Worm (Caenorhabditis elegans) whole organism, mixed stage, embryonic: ENCODE results near the gene msp-152.

Source experiments
- blmp-1 ChIP-seq: fragments of 150-350 bp; optimal IDR thresholded peaks from 2 replicates; lab custom pipeline; 2014; ENCODE audit warnings: missing biosample characterization, missing genetic modification characterization
- ceh-43 ChIP-seq: fragments of 200-800 bp; sonication (Bioruptor generic); optimal IDR thresholded peaks from 2 replicates; lab custom pipeline; 2018; ENCODE audit warnings: mild to moderate bottlenecking, missing genetic modification characterization, moderate library complexity, missing compliant biosample characterization
- ceh-83 ChIP-seq: fragments of 200-800 bp; sonication (Bioruptor generic); optimal IDR thresholded peaks from 2 replicates; lab custom pipeline; 2018; ENCODE audit warnings: mild to moderate bottlenecking, missing genetic modification characterization, missing compliant biosample characterization
- cnd-1 ChIP-seq: fragments of 200-800 bp; sonication (Bioruptor generic); optimal IDR thresholded peaks from 2 replicates; lab custom pipeline; 2018; ENCODE audit warnings: mild to moderate bottlenecking, missing genetic modification characterization, missing compliant biosample characterization
- drap-1 ChIP-seq: fragments of 200-800 bp; sonication (Bioruptor generic); optimal IDR thresholded peaks from 3 replicates; lab custom pipeline; 2018; ENCODE audit warnings: mild to moderate bottlenecking, missing genetic modification characterization, missing compliant biosample characterization
- elt-1 ChIP-seq: sonication (generic microtip); optimal IDR thresholded peaks from 2 replicates; lab custom pipeline; 2017; ENCODE audit warnings: missing genetic modification characterization, mild to moderate bottlenecking, missing compliant biosample characterization, antibody characterized with exemption, moderate library complexity, borderline replicate concordance; ENCODE audit not compliant: insufficient read depth
- elt-3 ChIP-seq: fragments of 150-350 bp; optimal IDR thresholded peaks from 2 replicates; lab custom pipeline; 2014; ENCODE audit warnings: missing biosample characterization, missing genetic modification characterization
- flh-1 ChIP-seq: fragments of 200-800 bp; sonication (Bioruptor generic); optimal IDR thresholded peaks from 2 replicates; lab custom pipeline; 2018; ENCODE audit warnings: mild to moderate bottlenecking, missing genetic modification characterization, moderate library complexity, missing compliant biosample characterization
- ham-2 ChIP-seq: fragments of 200-800 bp; sonication (Bioruptor generic); optimal IDR thresholded peaks from 2 replicates; lab custom pipeline; 2018; ENCODE audit warnings: mild to moderate bottlenecking, missing genetic modification characterization, missing compliant biosample characterization
- hlh-1 ChIP-seq: fragments of 150-350 bp; optimal IDR thresholded peaks from 2 replicates; lab custom pipeline; 2014; ENCODE audit warnings: missing biosample characterization, missing genetic modification reagents, missing genetic modification characterization
- lin-13 ChIP-seq: fragments of 150-350 bp; optimal IDR thresholded peaks from 2 replicates; lab custom pipeline; 2014; ENCODE audit warnings: missing biosample characterization, missing genetic modification characterization
- lin-32 ChIP-seq: fragments of 200-800 bp; sonication (Bioruptor generic); optimal IDR thresholded peaks from 2 replicates; lab custom pipeline; 2018; ENCODE audit warnings: mild to moderate bottlenecking, missing genetic modification characterization, missing compliant biosample characterization
- lsy-2 ChIP-seq: fragments of 150-350 bp; optimal IDR thresholded peaks from 2 replicates; lab custom pipeline; 2014; ENCODE audit warnings: missing biosample characterization, missing genetic modification characterization
- mep-1 ChIP-seq: fragments of 150-350 bp; optimal IDR thresholded peaks from 2 replicates; lab custom pipeline; 2017; ENCODE audit warnings: missing biosample characterization, missing genetic modification reagents, missing genetic modification characterization, inconsistent platforms
- mls-2 ChIP-seq: sonication (generic microtip); optimal IDR thresholded peaks from 2 replicates; lab custom pipeline; 2016; ENCODE audit warnings: mild to moderate bottlenecking, missing genetic modification characterization, moderate library complexity, missing compliant biosample characterization
- nhr-2 ChIP-seq: fragments of 150-350 bp; optimal IDR thresholded peaks from 2 replicates; lab custom pipeline; 2014; ENCODE audit warnings: missing biosample characterization, missing genetic modification characterization
- nhr-237 ChIP-seq: fragments of 150-350 bp; optimal IDR thresholded peaks from 2 replicates; lab custom pipeline; 2014; ENCODE audit warnings: missing biosample characterization, missing genetic modification characterization
- nhr-28 ChIP-seq: fragments of 150-350 bp; optimal IDR thresholded peaks from 2 replicates; lab custom pipeline; 2014; ENCODE audit warnings: missing biosample characterization, missing genetic modification characterization
- nhr-76 ChIP-seq: sonication (generic microtip); optimal IDR thresholded peaks from 2 replicates; lab custom pipeline; 2017; ENCODE audit warnings: missing biosample characterization, missing genetic modification characterization
- pha-4 ChIP-seq: fragments of 150-350 bp; optimal IDR thresholded peaks from 2 replicates; lab custom pipeline; 2018; ENCODE audit warnings: missing biosample characterization, missing genetic modification reagents, missing genetic modification characterization
- sem-2 ChIP-seq: fragments of 200-800 bp; sonication (Bioruptor generic); optimal IDR thresholded peaks from 2 replicates; lab custom pipeline; 2018; ENCODE audit warnings: mild to moderate bottlenecking, missing genetic modification characterization, missing compliant biosample characterization
- snpc-4 ChIP-seq: fragments of 150-350 bp; optimal IDR thresholded peaks from 2 replicates; lab custom pipeline; 2014; ENCODE audit warnings: missing biosample characterization, missing genetic modification characterization
- sptf-1 ChIP-seq: sonication (generic microtip); optimal IDR thresholded peaks from 2 replicates; lab custom pipeline; 2017; ENCODE audit warnings: mild to moderate bottlenecking, missing genetic modification characterization, moderate library complexity, missing compliant biosample characterization
- tbx-8 ChIP-seq: fragments of 200-800 bp; sonication (Bioruptor generic); optimal IDR thresholded peaks from 2 replicates; lab custom pipeline; 2018; ENCODE audit warnings: mild to moderate bottlenecking, missing genetic modification characterization, moderate library complexity, missing compliant biosample characterization
- unc-39 ChIP-seq: fragments of 150-350 bp; optimal IDR thresholded peaks from 2 replicates; lab custom pipeline; 2014; ENCODE audit warnings: missing biosample characterization, missing genetic modification characterization
- zip-8 ChIP-seq: fragments of 150-350 bp; optimal IDR thresholded peaks from 2 replicates; lab custom pipeline; 2014; ENCODE audit warnings: missing biosample characterization, missing genetic modification characterization

msp-152 gene

ce11 chrII:4953289-4953688 is 20.5 kb downstream of the msp-152 start, which contains the start of gene ndx-3:
TSS of gene ndx-3 (plus strand) at chrII:4953589.
- TF ChIP-seq nhr-2 (no peak), lsy-2 (tag; lab: Kevin White, UChicago) (no peak), ceh-83 (GFP tag; lab: Kevin White, UChicago) (no peak), mep-1 (tag; lab: Kevin White, UChicago) (no peak), zip-8 (no peak), sem-2 (no peak), nhr-237 (no peak), sptf-1 (tag; lab: Kevin White, UChicago) (no peak), hlh-1 (tag; lab: Kevin White, UChicago) (no peak), elt-1 (tag; lab: Kevin White, UChicago) (no peak), blmp-1 (tag; lab: Kevin White, UChicago) (no peak), lin-13 (tag; lab: Kevin White, UChicago) (no peak)

ce11 chrII:4954099-4954959 is 21.5 kb downstream of the msp-152 start:
- TF ChIP-seq unc-39 (tag; lab: Kevin White, UChicago) = no peak
- TF ChIP-seq blmp-1 (tag; lab: Kevin White, UChicago) = no peak
- no peak for TF ChIP-seq ham-2
- TF ChIP-seq cnd-1 (tag; lab: Kevin White, UChicago) = no peak
- no peak for TF ChIP-seq lsy-2 (tag; lab: Kevin White, UChicago)
- no peak for TF ChIP-seq pha-4 (tag; lab: Kevin White, UChicago)
- no peak for TF ChIP-seq zip-8
- TF ChIP-seq lin-13 (tag; lab: Kevin White, UChicago) = no peak
- no peak for TF ChIP-seq ceh-43 (GFP tag; lab: Kevin White, UChicago)
- TF ChIP-seq snpc-4 (tag; lab: Kevin White, UChicago) = no peak
- no peak for TF ChIP-seq mls-2 (tag; lab: Kevin White, UChicago)
- TF ChIP-seq, all 35 proteins: peak for 0

- TF ChIP-seq mep-1 (tag; lab: Kevin White, UChicago) = peak; percentile 82
- TF ChIP-seq nhr-237 = peak; percentile 72
- no peak for TF ChIP-seq nhr-2
- TF ChIP-seq lin-32 = no peak
- TF ChIP-seq tbx-8 (GFP tag; lab: Kevin White, UChicago) = no peak
- TF ChIP-seq elt-1 (tag; lab: Kevin White, UChicago) = no peak
- TF ChIP-seq pha-4 (tag; lab: Kevin White, UChicago) = peak; percentile 19
- peak; percentile 27 for TF ChIP-seq sptf-1 (tag; lab: Kevin White, UChicago)
- TF ChIP-seq ceh-83 (GFP tag; lab: Kevin White, UChicago) = no peak
- peak; percentile 24 for TF ChIP-seq lin-13 (tag; lab: Kevin White, UChicago)
- TF ChIP-seq lsy-2 (tag; lab: Kevin White, UChicago) = peak; percentile 62
- TF ChIP-seq zip-8 = no peak
- no peak for TF ChIP-seq blmp-1 (tag; lab: Kevin White, UChicago)
- TF ChIP-seq nhr-76 (tag; lab: Kevin White, UChicago) = no peak
- peak; percentile 26 for TF ChIP-seq hlh-1 (tag; lab: Kevin White, UChicago)
- TF ChIP-seq, all 35 proteins: peak for 7
Observed at ce11 chrII:4955353-4955752, 22.5 kb downstream of the msp-152 start, which contains the start of gene pbs-3. TSS of gene pbs-3 (minus strand) at chrII:4955427.

- peak; percentile 6 for TF ChIP-seq hlh-1 (tag; lab: Kevin White, UChicago)
- TF ChIP-seq lin-13 (tag; lab: Kevin White, UChicago) = no peak
- TF ChIP-seq flh-1 (GFP tag; lab: Kevin White, UChicago) = no peak
- TF ChIP-seq mep-1 (tag; lab: Kevin White, UChicago) = no peak
- no peak for TF ChIP-seq tbx-8 (GFP tag; lab: Kevin White, UChicago)
- TF ChIP-seq, all 35 proteins: peak for 1
Observed at ce11 chrII:4959719-4960118, 26.9 kb downstream of the msp-152 start, which contains the start of gene ulp-2. TSS of gene ulp-2 (minus strand) at chrII:4959876.

ce11 chrII:4960690-4961089 is 27.9 kb downstream of the msp-152 start:
- TF ChIP-seq hlh-1 (tag; lab: Kevin White, UChicago) (no peak), flh-1 (GFP tag; lab: Kevin White, UChicago) (no peak), mls-2 (tag; lab: Kevin White, UChicago) (no peak), drap-1 (GFP tag; lab: Kevin White, UChicago) (no peak), nhr-2 (no peak), mep-1 (tag; lab: Kevin White, UChicago) (no peak), cnd-1 (tag; lab: Kevin White, UChicago) (no peak), lin-32 (no peak), nhr-28 (tag; lab: Kevin White, UChicago) (no peak), lin-13 (tag; lab: Kevin White, UChicago) (no peak), elt-3 (tag; lab: Kevin White, UChicago) (no peak), pha-4 (tag; lab: Kevin White, UChicago) (no peak)
